Worm (Caenorhabditis elegans) whole organism, late embryonic: ENCODE results near the gene Y15E3A.4.

Source experiments
- C38D4.7 ChIP-seq: fragments of 200-800 bp; sonication (Bioruptor generic); optimal IDR thresholded peaks from 2 replicates; lab custom pipeline; 2018; ENCODE audit warnings: mild to moderate bottlenecking, missing genetic modification characterization, moderate library complexity, missing compliant biosample characterization
- F13H6.1 ChIP-seq: sonication (generic microtip); optimal IDR thresholded peaks from 2 replicates; lab custom pipeline; 2016; ENCODE audit warnings: missing genetic modification characterization, missing compliant biosample characterization
- K02D7.2 ChIP-seq: sonication (generic microtip); optimal IDR thresholded peaks from 2 replicates; lab custom pipeline; 2017; ENCODE audit warnings: mild to moderate bottlenecking, missing genetic modification characterization, missing compliant biosample characterization
- K09A11.1 ChIP-seq: sonication (generic microtip); optimal IDR thresholded peaks from 2 replicates; lab custom pipeline; 2017; ENCODE audit warnings: antibody characterized with exemption, mild to moderate bottlenecking, missing genetic modification characterization, missing compliant biosample characterization; ENCODE audit not compliant: insufficient read depth
- T23F11.4 ChIP-seq: fragments of 200-800 bp; sonication (Bioruptor generic); optimal IDR thresholded peaks from 2 replicates; lab custom pipeline; 2018; ENCODE audit warnings: mild to moderate bottlenecking, missing genetic modification characterization, missing compliant biosample characterization
- Y22D7AL.16 ChIP-seq: sonication (generic microtip); optimal IDR thresholded peaks from 2 replicates; lab custom pipeline; 2016; ENCODE audit warnings: missing genetic modification characterization, missing compliant biosample characterization
- ahr-1 ChIP-seq: sonication (generic microtip); optimal IDR thresholded peaks from 2 replicates; lab custom pipeline; 2016; ENCODE audit warnings: missing genetic modification characterization, missing compliant biosample characterization
- ama-1 ChIP-seq: fragments of 150-350 bp; optimal IDR thresholded peaks from 2 replicates; lab custom pipeline; 2014
- ceh-18 ChIP-seq: sonication (generic microtip); optimal IDR thresholded peaks from 2 replicates; lab custom pipeline; 2016; ENCODE audit warnings: missing genetic modification characterization, missing compliant biosample characterization
- ceh-19 ChIP-seq: fragments of 200-800 bp; sonication (Bioruptor generic); optimal IDR thresholded peaks from 2 replicates; lab custom pipeline; 2018; ENCODE audit warnings: mild to moderate bottlenecking, missing genetic modification characterization, missing compliant biosample characterization
- ceh-2 ChIP-seq: sonication (generic microtip); optimal IDR thresholded peaks from 2 replicates; lab custom pipeline; 2016; ENCODE audit warnings: missing genotype, missing genetic modification characterization, missing compliant biosample characterization
- ceh-22 ChIP-seq: sonication (generic microtip); optimal IDR thresholded peaks from 2 replicates; lab custom pipeline; 2017; ENCODE audit warnings: missing biosample characterization, missing genetic modification characterization
- ceh-24 ChIP-seq: sonication (generic microtip); optimal IDR thresholded peaks from 2 replicates; lab custom pipeline; 2016; ENCODE audit warnings: mild to moderate bottlenecking, missing genetic modification characterization, missing compliant biosample characterization
- ceh-30 ChIP-seq: fragments of 150-350 bp; optimal IDR thresholded peaks from 2 replicates; lab custom pipeline; 2014; ENCODE audit warnings: missing biosample characterization, missing genetic modification characterization
- ceh-31 ChIP-seq: sonication (generic microtip); optimal IDR thresholded peaks from 2 replicates; lab custom pipeline; 2016; ENCODE audit warnings: missing genetic modification characterization, missing compliant biosample characterization
- ceh-34 ChIP-seq: sonication (generic microtip); optimal IDR thresholded peaks from 2 replicates; lab custom pipeline; 2016; ENCODE audit warnings: mild to moderate bottlenecking, missing genetic modification characterization, missing compliant biosample characterization
- ceh-48 ChIP-seq: sonication (generic microtip); optimal IDR thresholded peaks from 2 replicates; lab custom pipeline; 2016; ENCODE audit warnings: missing genetic modification characterization, inconsistent platforms, missing compliant biosample characterization
- ceh-6 ChIP-seq: fragments of 200-800 bp; sonication (Bioruptor generic); optimal IDR thresholded peaks from 2 replicates; lab custom pipeline; 2018; ENCODE audit warnings: mild to moderate bottlenecking, missing genetic modification characterization, missing compliant biosample characterization
- ceh-9 ChIP-seq: sonication (generic microtip); optimal IDR thresholded peaks from 2 replicates; lab custom pipeline; 2016; ENCODE audit warnings: mild to moderate bottlenecking, missing genetic modification characterization, inconsistent platforms, missing compliant biosample characterization
- dve-1 ChIP-seq: sonication (generic microtip); optimal IDR thresholded peaks from 2 replicates; lab custom pipeline; 2017; ENCODE audit warnings: antibody characterized with exemption, mild to moderate bottlenecking, missing genetic modification characterization, missing compliant biosample characterization
- elt-2 ChIP-seq: sonication (generic microtip); optimal IDR thresholded peaks from 2 replicates; lab custom pipeline; 2016; ENCODE audit warnings: missing genetic modification reagents, missing genetic modification characterization, missing compliant biosample characterization
- ets-4 ChIP-seq: sonication (generic microtip); optimal IDR thresholded peaks from 2 replicates; lab custom pipeline; 2016; ENCODE audit warnings: missing genetic modification characterization, missing compliant biosample characterization
- fkh-6 ChIP-seq: sonication (generic microtip); optimal IDR thresholded peaks from 2 replicates; lab custom pipeline; 2016; ENCODE audit warnings: missing genetic modification characterization, missing compliant biosample characterization
- gmeb-2 ChIP-seq: sonication (generic microtip); optimal IDR thresholded peaks from 2 replicates; lab custom pipeline; 2016; ENCODE audit warnings: missing genetic modification characterization, inconsistent platforms, missing compliant biosample characterization
- hlh-15 ChIP-seq: sonication (generic microtip); optimal IDR thresholded peaks from 2 replicates; lab custom pipeline; 2016; ENCODE audit warnings: missing genetic modification characterization, missing compliant biosample characterization
- hlh-8 ChIP-seq: sonication (generic microtip); optimal IDR thresholded peaks from 2 replicates; lab custom pipeline; 2016; ENCODE audit warnings: missing genotype, missing genetic modification characterization, missing compliant biosample characterization
- lim-6 ChIP-seq: sonication (generic microtip); optimal IDR thresholded peaks from 2 replicates; lab custom pipeline; 2016; ENCODE audit warnings: missing genetic modification characterization, missing compliant biosample characterization
- lin-11 ChIP-seq: fragments of 200-800 bp; sonication (Bioruptor generic); optimal IDR thresholded peaks from 2 replicates; lab custom pipeline; 2018; ENCODE audit warnings: mild to moderate bottlenecking, missing genetic modification characterization, missing compliant biosample characterization
- madf-2 ChIP-seq: sonication (generic microtip); optimal IDR thresholded peaks from 2 replicates; lab custom pipeline; 2017; ENCODE audit warnings: missing genetic modification characterization, missing compliant biosample characterization
- mec-3 ChIP-seq: sonication (generic microtip); optimal IDR thresholded peaks from 2 replicates; lab custom pipeline; 2016; ENCODE audit warnings: borderline replicate concordance, missing genetic modification characterization, missing compliant biosample characterization
- nfya-1 ChIP-seq: sonication (generic microtip); optimal IDR thresholded peaks from 2 replicates; lab custom pipeline; 2017; ENCODE audit warnings: missing genetic modification characterization, mild to moderate bottlenecking, missing compliant biosample characterization, antibody characterized with exemption, moderate library complexity
- nhr-11 ChIP-seq: fragments of 150-350 bp; optimal IDR thresholded peaks from 2 replicates; lab custom pipeline; 2014; ENCODE audit warnings: missing biosample characterization, missing genetic modification characterization
- pat-9 ChIP-seq: fragments of 200-800 bp; sonication (Bioruptor generic); optimal IDR thresholded peaks from 2 replicates; lab custom pipeline; 2018; ENCODE audit warnings: mild to moderate bottlenecking, missing genetic modification characterization, moderate library complexity, missing compliant biosample characterization
- pax-1 ChIP-seq: fragments of 150-350 bp; optimal IDR thresholded peaks from 2 replicates; lab custom pipeline; 2014; ENCODE audit warnings: missing biosample characterization, missing genetic modification characterization
- pha-4 ChIP-seq: fragments of 150-350 bp; optimal IDR thresholded peaks from 2 replicates; lab custom pipeline; 2018; ENCODE audit warnings: missing biosample characterization, missing genetic modification reagents, missing genetic modification characterization
- pros-1 ChIP-seq: fragments of 150-350 bp; optimal IDR thresholded peaks from 2 replicates; lab custom pipeline; 2014; ENCODE audit warnings: missing biosample characterization, missing genetic modification reagents, missing genetic modification characterization
- ref-2 ChIP-seq: sonication (generic microtip); optimal IDR thresholded peaks from 2 replicates; lab custom pipeline; 2016; ENCODE audit warnings: missing genetic modification characterization, missing compliant biosample characterization
- rnt-1 ChIP-seq: sonication (generic microtip); optimal IDR thresholded peaks from 2 replicates; lab custom pipeline; 2016; ENCODE audit warnings: missing genetic modification characterization, missing compliant biosample characterization
- sox-2 ChIP-seq: fragments of 200-800 bp; sonication (Bioruptor generic); IDR thresholded peaks from 2 replicates; pipeline ENCODE4 v1.3.6; 2022; ENCODE audit warnings: missing genetic modification reagents, missing genetic modification characterization, missing compliant biosample characterization
- sox-4 ChIP-seq: sonication (generic microtip); optimal IDR thresholded peaks from 2 replicates; lab custom pipeline; 2017; ENCODE audit warnings: mild to moderate bottlenecking, missing genetic modification characterization, inconsistent platforms, missing compliant biosample characterization
- tbx-2 ChIP-seq: sonication (generic microtip); optimal IDR thresholded peaks from 2 replicates; lab custom pipeline; 2016; ENCODE audit warnings: missing genetic modification characterization, missing compliant biosample characterization
- ttx-3 ChIP-seq: sonication (generic microtip); optimal IDR thresholded peaks from 2 replicates; lab custom pipeline; 2016; ENCODE audit warnings: missing genetic modification reagents, missing genetic modification characterization, missing compliant biosample characterization
- unc-3 ChIP-seq, 2 experiments: fragments of 200-800 bp in 1 of 2; sonication (Bioruptor generic) in 1 of 2; sonication (generic microtip) in 1 of 2; conservative IDR thresholded peaks in 1 of 2; optimal IDR thresholded peaks in 1 of 2; 2 replicates each; pipeline versions ENCODE4 v1.3.6 to Lab custom; 2016 to 2022; ENCODE audit warnings: missing compliant biosample characterization in 2 of 2, missing genetic modification characterization in 2 of 2, missing genetic modification reagents in 1 of 2
- unc-42 ChIP-seq: sonication (generic microtip); optimal IDR thresholded peaks from 2 replicates; lab custom pipeline; 2016; ENCODE audit warnings: missing genotype, missing genetic modification characterization, missing compliant biosample characterization
- unc-55 ChIP-seq: sonication (generic microtip); optimal IDR thresholded peaks from 2 replicates; lab custom pipeline; 2017; ENCODE audit warnings: missing biosample characterization, missing genetic modification reagents, missing genetic modification characterization
- unc-86 ChIP-seq: sonication (generic microtip); optimal IDR thresholded peaks from 2 replicates; lab custom pipeline; 2016; ENCODE audit warnings: missing genetic modification characterization, missing compliant biosample characterization
- ztf-16 ChIP-seq: sonication (generic microtip); optimal IDR thresholded peaks from 2 replicates; lab custom pipeline; 2017; ENCODE audit warnings: missing genetic modification characterization, missing compliant biosample characterization

Gene Y15E3A.4

ce11 chrX:15355603-15356002 is 24.8 kb downstream of the Y15E3A.4 start:
- TF ChIP-seq unc-55 (GFP tag; lab: Kevin White, UChicago): no peak
- no peak for TF ChIP-seq pha-4 (tag; lab: Kevin White, UChicago)
- no peak for TF ChIP-seq F13H6.1
- no peak for TF ChIP-seq sox-2 (GFP tag; lab: Robert Waterston, UW)

- TF ChIP-seq sox-4 (tag; lab: Kevin White, UChicago): no peak
- TF ChIP-seq lin-11 (tag; lab: Kevin White, UChicago): no peak
- no peak for TF ChIP-seq lim-6
- TF ChIP-seq ceh-19 (GFP tag; lab: Kevin White, UChicago): no peak
- no peak for TF ChIP-seq rnt-1 (tag; lab: Kevin White, UChicago)
- no peak for TF ChIP-seq ztf-16 (tag; lab: Kevin White, UChicago)
- TF ChIP-seq K09A11.1 (tag; lab: Kevin White, UChicago): no peak
- no peak for TF ChIP-seq nfya-1 (tag; lab: Kevin White, UChicago)
- no peak for TF ChIP-seq hlh-8
- no peak for TF ChIP-seq fkh-6 (tag; lab: Kevin White, UChicago)
- no peak for TF ChIP-seq ref-2 (tag; lab: Kevin White, UChicago)
Observed at ce11 chrX:15362152-15362922, 31.6 kb downstream of the Y15E3A.4 start.

- no peak for TF ChIP-seq C38D4.7
- peak; percentile 64 for TF ChIP-seq ceh-18 (tag; lab: Kevin White, UChicago)
- TF ChIP-seq pat-9 (tag; lab: Kevin White, UChicago): no peak
- TF ChIP-seq pros-1 (tag; lab: Kevin White, UChicago): no peak
- TF ChIP-seq sox-4 (tag; lab: Kevin White, UChicago): no peak
- TF ChIP-seq F13H6.1: no peak
- TF ChIP-seq ttx-3: no peak
- no peak for TF ChIP-seq unc-86 (tag; lab: Kevin White, UChicago)
- TF ChIP-seq ceh-2: no peak
- no peak for TF ChIP-seq madf-2 (tag; lab: Kevin White, UChicago)
- TF ChIP-seq T23F11.4: no peak
- TF ChIP-seq pax-1 (tag; lab: Kevin White, UChicago): no peak
- TF ChIP-seq ceh-48 (tag; lab: Kevin White, UChicago): no peak
- TF ChIP-seq ceh-6 (GFP tag; lab: Kevin White, UChicago): no peak
- no peak for TF ChIP-seq ceh-22 (tag; lab: Kevin White, UChicago)
- TF ChIP-seq gmeb-2: no peak
- TF ChIP-seq Y22D7AL.16 (tag; lab: Kevin White, UChicago): no peak
- peak; percentile 38 for TF ChIP-seq ceh-34
- TF ChIP-seq ceh-30 (tag; lab: Kevin White, UChicago): no peak
- no peak for TF ChIP-seq elt-2
- TF ChIP-seq nhr-11 (tag; lab: Kevin White, UChicago): no peak
- TF ChIP-seq ceh-31 (tag; lab: Kevin White, UChicago): peak; percentile 79
- TF ChIP-seq ama-1 (lab: Kevin White, UChicago): no peak
- TF ChIP-seq dve-1 (tag; lab: Kevin White, UChicago): no peak
- no peak for TF ChIP-seq ahr-1 (tag; lab: Kevin White, UChicago)
- TF ChIP-seq sox-2 (GFP tag; lab: Robert Waterston, UW): 0 out of 2 replicates have a peak, but pooled peaks have one; percentile 19
- no peak for TF ChIP-seq hlh-15 (tag; lab: Kevin White, UChicago)
- TF ChIP-seq unc-3 (GFP tag; conservative IDR thresholded peaks at IDR 0.05; lab: Robert Waterston, UW): no peak
- TF ChIP-seq unc-3 (tag; optimal IDR thresholded peaks at IDR 0.05; lab: Kevin White, UChicago): no peak
- no peak for TF ChIP-seq K02D7.2
- peak; percentile 79 for TF ChIP-seq ref-2 (tag; lab: Kevin White, UChicago)
- no peak for TF ChIP-seq lin-11 (tag; lab: Kevin White, UChicago)
- TF ChIP-seq unc-42: no peak
- no peak for TF ChIP-seq ets-4 (tag; lab: Kevin White, UChicago)
- TF ChIP-seq ceh-24 (tag; lab: Kevin White, UChicago): no peak
- TF ChIP-seq tbx-2 (tag; lab: Kevin White, UChicago): peak; percentile 63
- TF ChIP-seq hlh-8: peak; percentile 18
- no peak for TF ChIP-seq mec-3
- no peak for TF ChIP-seq ceh-9 (tag; lab: Kevin White, UChicago)
- no peak for TF ChIP-seq fkh-6 (tag; lab: Kevin White, UChicago)
Observed at ce11 chrX:15365235-15365634, 34.5 kb downstream of the Y15E3A.4 start.
